Worm (Caenorhabditis elegans) whole organism, L3 larva: ENCODE data around the gene pssy-1.
A peak's percentile ranks its signal among the peaks of the same experiment; 100 is the strongest.

ENCODE experiments used
- elt-3 ChIP-seq, 3 experiments: fragments of 150-350 bp in 1 of 3; sonication (generic microtip) in 2 of 3; optimal IDR thresholded peaks; 2 replicates in 2 of 3; 4 replicates in 1 of 3; lab custom pipeline; 2014 to 2017; ENCODE audit warnings: missing biosample characterization in 3 of 3, missing genetic modification characterization in 3 of 3
- fos-1 ChIP-seq: fragments of 150-350 bp; optimal IDR thresholded peaks from 2 replicates; lab custom pipeline; 2014; ENCODE audit warnings: missing biosample characterization, missing genetic modification characterization
- jun-1 ChIP-seq: fragments of 150-350 bp; optimal IDR thresholded peaks from 2 replicates; lab custom pipeline; 2014; ENCODE audit warnings: missing biosample characterization, missing genetic modification reagents, missing genetic modification characterization
- mml-1 ChIP-seq: fragments of 150-350 bp; sonication (generic microtip); optimal IDR thresholded peaks from 3 replicates; lab custom pipeline; 2014; ENCODE audit warnings: missing biosample characterization, missing genetic modification characterization
- nhr-23 ChIP-seq: fragments of 150-350 bp; optimal IDR thresholded peaks from 2 replicates; lab custom pipeline; 2014; ENCODE audit warnings: missing biosample characterization, missing genetic modification reagents, missing genetic modification characterization
- nhr-237 ChIP-seq: fragments of 150-350 bp; optimal IDR thresholded peaks from 2 replicates; lab custom pipeline; 2014; ENCODE audit warnings: missing biosample characterization, missing genetic modification characterization
- pqm-1 ChIP-seq: fragments of 150-350 bp; optimal IDR thresholded peaks from 2 replicates; lab custom pipeline; 2017; ENCODE audit warnings: missing biosample characterization, missing genetic modification characterization, inconsistent platforms
- snpc-4 ChIP-seq: fragments of 150-350 bp; optimal IDR thresholded peaks from 2 replicates; lab custom pipeline; 2014; ENCODE audit warnings: missing biosample characterization, missing genetic modification characterization
- unc-39 ChIP-seq: sonication (generic microtip); optimal IDR thresholded peaks from 4 replicates; lab custom pipeline; 2017; ENCODE audit warnings: missing biosample characterization, missing genetic modification characterization
- unc-62 ChIP-seq: fragments of 150-350 bp; sonication (generic microtip); optimal IDR thresholded peaks from 4 replicates; lab custom pipeline; 2014; ENCODE audit warnings: missing biosample characterization, missing genetic modification reagents, missing genetic modification characterization

- TF ChIP-seq nhr-237 (no peak), unc-39 (tag; lab: Kevin White, UChicago) (no peak), nhr-23 (tag; lab: Kevin White, UChicago) (peak; percentile 85), jun-1 (tag; lab: Kevin White, UChicago) (peak; percentile 72), unc-62 (GFP tag; lab: Kevin White, UChicago) (peak; percentile 24), mml-1 (tag; lab: Kevin White, UChicago) (no peak), snpc-4 (tag; lab: Kevin White, UChicago) (peak; percentile 61), elt-3 (tag; optimal IDR thresholded peaks at IDR 0.05; lab: Kevin White, UChicago) (no peak), fos-1 (tag; lab: Kevin White, UChicago) (peak; percentile 59), pqm-1 (tag; lab: Kevin White, UChicago) (peak; percentile 85)
These were observed 33.1 kb upstream of the pssy-1 start, which contains the start of gene tsp-21 for ce11 chrX:9932226-9932773.
